Fruit fly (Drosophila melanogaster): Measurements from ENCODE around the gene Edc3.

Gene Edc3

DNA sequence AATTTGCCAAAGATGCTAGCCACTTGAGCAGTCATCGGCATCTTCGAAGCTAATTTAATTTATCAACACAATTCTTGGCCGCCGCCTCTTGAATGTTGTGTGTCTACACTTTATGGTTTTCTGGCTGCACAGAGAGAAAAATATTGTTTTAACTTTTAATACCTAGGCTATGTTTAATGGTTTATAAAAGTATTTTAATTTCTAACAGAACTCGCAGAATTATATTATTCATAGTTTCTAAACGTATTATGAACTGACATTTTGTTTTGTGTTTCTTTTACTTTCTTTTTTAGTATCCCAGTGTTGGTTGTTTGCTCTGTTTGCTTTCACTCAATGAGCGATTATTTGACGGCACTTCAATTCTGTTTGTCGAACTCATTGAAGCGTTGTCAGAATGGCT, 2.5 kb upstream of the Edc3 start (continued):
- TF ChIP-seq Myb (GFP tag; optimal IDR thresholded peaks at IDR 0.05) (no peak), CG4820 (GFP tag; optimal IDR thresholded peaks at IDR 0.05) (peak; percentile 16), so (GFP tag; IDR thresholded peaks at IDR 0.05) (no peak), org-1 (GFP tag; optimal IDR thresholded peaks at IDR 0.05) (no peak), CG13424 (tag; optimal IDR thresholded peaks at IDR 0.05) (peak; percentile 48), ham (GFP tag; IDR thresholded peaks at IDR 0.05) (no peak), Mad (GFP tag; optimal IDR thresholded peaks at IDR 0.05) (no peak), ase (GFP tag; IDR thresholded peaks at IDR 0.05) (no peak), CG15269 (tag; optimal IDR thresholded peaks at IDR 0.05) (peak; percentile 36), CG14965 (GFP tag; optimal IDR thresholded peaks at IDR 0.05; ENCODE audit: borderline replicate concordance) (no peak), Mrtf (GFP tag; IDR thresholded peaks at IDR 0.05) (no peak), CG16863 (GFP tag; optimal IDR thresholded peaks at IDR 0.05) (no peak), Dip2 (GFP tag; IDR thresholded peaks at IDR 0.05) (no peak), pum (GFP tag; optimal IDR thresholded peaks at IDR 0.05) (no peak), CG10267 (tag; optimal IDR thresholded peaks at IDR 0.05) (peak; percentile 12), Doc2 (GFP tag; IDR thresholded peaks at IDR 0.05) (no peak), crol (GFP tag; IDR thresholded peaks at IDR 0.05) (no peak), YL-1 (GFP tag; optimal IDR thresholded peaks at IDR 0.05) (no peak), bab2 (GFP tag; optimal IDR thresholded peaks at IDR 0.05) (no peak), CG8478 (optimal IDR thresholded peaks at IDR 0.05) (no peak), CG11723 (GFP tag; optimal IDR thresholded peaks at IDR 0.05) (no peak), Oaz (GFP tag; IDR thresholded peaks at IDR 0.05) (no peak), CG13624 (GFP tag; optimal IDR thresholded peaks at IDR 0.05) (no peak), nerfin-1 (tag; optimal IDR thresholded peaks at IDR 0.05) (no peak), lbe (GFP tag; optimal IDR thresholded peaks at IDR 0.05) (no peak), CG11247 (GFP tag; IDR thresholded peaks at IDR 0.05) (0 out of 2 replicates have a peak, but pooled peaks have one; percentile 24), zfh1 (GFP tag; IDR thresholded peaks at IDR 0.05) (peak; percentile 51; the same call in 1 of the 3 replicates), CG2129 (GFP tag; IDR thresholded peaks at IDR 0.05; ENCODE audit: partially characterized antibody) (no peak), CG10565 (GFP tag; optimal IDR thresholded peaks at IDR 0.05) (no peak), phol (tag; optimal IDR thresholded peaks at IDR 0.05) (peak; percentile 54), CG8281 (tag; optimal IDR thresholded peaks at IDR 0.05) (no peak), Nf-YB (GFP tag; optimal IDR thresholded peaks at IDR 0.05) (peak; percentile 9), schlank (tag; optimal IDR thresholded peaks at IDR 0.05) (no peak), MTF-1 (GFP tag; optimal IDR thresholded peaks at IDR 0.05; ENCODE audit: borderline replicate concordance) (no peak), CG11696 (GFP tag; IDR thresholded peaks at IDR 0.05) (no peak), rib (GFP tag; IDR thresholded peaks at IDR 0.05) (no peak), lola (GFP tag; optimal IDR thresholded peaks at IDR 0.05) (peak in 1 of 3 experiments; percentile 40), az2 (GFP tag; optimal IDR thresholded peaks at IDR 0.05) (peak; percentile 38), CG30020 (tag; optimal IDR thresholded peaks at IDR 0.05) (no peak), sisA (GFP tag; IDR thresholded peaks at IDR 0.05) (no peak), CG4730 (GFP tag; IDR thresholded peaks at IDR 0.05) (no peak), Deaf1 (tag; optimal IDR thresholded peaks at IDR 0.05) (no peak), CG4424 (GFP tag; optimal IDR thresholded peaks at IDR 0.05) (peak; percentile 24), Sry-β (GFP tag; optimal IDR thresholded peaks at IDR 0.05) (no peak), CG10209 (GFP tag; optimal IDR thresholded peaks at IDR 0.05) (peak; percentile 10), CG8388 (GFP tag; optimal IDR thresholded peaks at IDR 0.05) (peak; percentile 54), dpn (GFP tag; optimal IDR thresholded peaks at IDR 0.05) (no peak), scrt (GFP tag; optimal IDR thresholded peaks at IDR 0.05) (no peak), CG34422 (GFP tag; IDR thresholded peaks at IDR 0.05) (no peak), CG4328 (GFP tag; optimal IDR thresholded peaks at IDR 0.05) (no peak), CG9876 (GFP tag; optimal IDR thresholded peaks at IDR 0.05) (no peak), ftz-f1 (GFP tag; optimal IDR thresholded peaks at IDR 0.05) (no peak)
